Worm (Caenorhabditis elegans) whole organism, mixed stage, embryonic: Measurements from ENCODE around the gene srh-62.

Experiments
- M03D4.4 ChIP-seq: sonication (generic microtip); optimal IDR thresholded peaks from 2 replicates; lab custom pipeline; 2017; ENCODE audit warnings: mild to moderate bottlenecking, missing genetic modification characterization, missing compliant biosample characterization
- bed-3 ChIP-seq: fragments of 200-800 bp; sonication (Bioruptor generic); optimal IDR thresholded peaks from 3 replicates; lab custom pipeline; 2018; ENCODE audit warnings: mild to moderate bottlenecking, missing genetic modification characterization, moderate library complexity, missing compliant biosample characterization
- blmp-1 ChIP-seq: fragments of 150-350 bp; optimal IDR thresholded peaks from 2 replicates; lab custom pipeline; 2014; ENCODE audit warnings: missing biosample characterization, missing genetic modification characterization
- ceh-43 ChIP-seq: fragments of 200-800 bp; sonication (Bioruptor generic); optimal IDR thresholded peaks from 2 replicates; lab custom pipeline; 2018; ENCODE audit warnings: mild to moderate bottlenecking, missing genetic modification characterization, moderate library complexity, missing compliant biosample characterization
- ceh-83 ChIP-seq: fragments of 200-800 bp; sonication (Bioruptor generic); optimal IDR thresholded peaks from 2 replicates; lab custom pipeline; 2018; ENCODE audit warnings: mild to moderate bottlenecking, missing genetic modification characterization, missing compliant biosample characterization
- ces-1 ChIP-seq: fragments of 150-350 bp; optimal IDR thresholded peaks from 2 replicates; lab custom pipeline; 2014; ENCODE audit warnings: missing biosample characterization, missing genetic modification reagents, missing genetic modification characterization
- cnd-1 ChIP-seq: fragments of 200-800 bp; sonication (Bioruptor generic); optimal IDR thresholded peaks from 2 replicates; lab custom pipeline; 2018; ENCODE audit warnings: mild to moderate bottlenecking, missing genetic modification characterization, missing compliant biosample characterization
- drap-1 ChIP-seq: fragments of 200-800 bp; sonication (Bioruptor generic); optimal IDR thresholded peaks from 3 replicates; lab custom pipeline; 2018; ENCODE audit warnings: mild to moderate bottlenecking, missing genetic modification characterization, missing compliant biosample characterization
- elt-1 ChIP-seq: sonication (generic microtip); optimal IDR thresholded peaks from 2 replicates; lab custom pipeline; 2017; ENCODE audit warnings: missing genetic modification characterization, mild to moderate bottlenecking, missing compliant biosample characterization, antibody characterized with exemption, moderate library complexity, borderline replicate concordance; ENCODE audit not compliant: insufficient read depth
- flh-1 ChIP-seq: fragments of 200-800 bp; sonication (Bioruptor generic); optimal IDR thresholded peaks from 2 replicates; lab custom pipeline; 2018; ENCODE audit warnings: mild to moderate bottlenecking, missing genetic modification characterization, moderate library complexity, missing compliant biosample characterization
- ham-2 ChIP-seq: fragments of 200-800 bp; sonication (Bioruptor generic); optimal IDR thresholded peaks from 2 replicates; lab custom pipeline; 2018; ENCODE audit warnings: mild to moderate bottlenecking, missing genetic modification characterization, missing compliant biosample characterization
- hlh-1 ChIP-seq: fragments of 150-350 bp; optimal IDR thresholded peaks from 2 replicates; lab custom pipeline; 2014; ENCODE audit warnings: missing biosample characterization, missing genetic modification reagents, missing genetic modification characterization
- lin-13 ChIP-seq: fragments of 150-350 bp; optimal IDR thresholded peaks from 2 replicates; lab custom pipeline; 2014; ENCODE audit warnings: missing biosample characterization, missing genetic modification characterization
- lin-32 ChIP-seq: fragments of 200-800 bp; sonication (Bioruptor generic); optimal IDR thresholded peaks from 2 replicates; lab custom pipeline; 2018; ENCODE audit warnings: mild to moderate bottlenecking, missing genetic modification characterization, missing compliant biosample characterization
- lsy-2 ChIP-seq: fragments of 150-350 bp; optimal IDR thresholded peaks from 2 replicates; lab custom pipeline; 2014; ENCODE audit warnings: missing biosample characterization, missing genetic modification characterization
- mab-5 ChIP-seq: fragments of 150-350 bp; optimal IDR thresholded peaks from 2 replicates; lab custom pipeline; 2014; ENCODE audit warnings: missing biosample characterization, missing genetic modification characterization
- mep-1 ChIP-seq: fragments of 150-350 bp; optimal IDR thresholded peaks from 2 replicates; lab custom pipeline; 2017; ENCODE audit warnings: missing biosample characterization, missing genetic modification reagents, missing genetic modification characterization, inconsistent platforms
- mls-2 ChIP-seq: sonication (generic microtip); optimal IDR thresholded peaks from 2 replicates; lab custom pipeline; 2016; ENCODE audit warnings: mild to moderate bottlenecking, missing genetic modification characterization, moderate library complexity, missing compliant biosample characterization
- nhr-12 ChIP-seq: fragments of 150-350 bp; optimal IDR thresholded peaks from 2 replicates; lab custom pipeline; 2014; ENCODE audit warnings: missing biosample characterization, missing genetic modification characterization
- nhr-2 ChIP-seq: fragments of 150-350 bp; optimal IDR thresholded peaks from 2 replicates; lab custom pipeline; 2014; ENCODE audit warnings: missing biosample characterization, missing genetic modification characterization
- nhr-237 ChIP-seq: fragments of 150-350 bp; optimal IDR thresholded peaks from 2 replicates; lab custom pipeline; 2014; ENCODE audit warnings: missing biosample characterization, missing genetic modification characterization
- nhr-28 ChIP-seq: fragments of 150-350 bp; optimal IDR thresholded peaks from 2 replicates; lab custom pipeline; 2014; ENCODE audit warnings: missing biosample characterization, missing genetic modification characterization
- nhr-76 ChIP-seq: sonication (generic microtip); optimal IDR thresholded peaks from 2 replicates; lab custom pipeline; 2017; ENCODE audit warnings: missing biosample characterization, missing genetic modification characterization
- pha-4 ChIP-seq: fragments of 150-350 bp; optimal IDR thresholded peaks from 2 replicates; lab custom pipeline; 2018; ENCODE audit warnings: missing biosample characterization, missing genetic modification reagents, missing genetic modification characterization
- sem-2 ChIP-seq: fragments of 200-800 bp; sonication (Bioruptor generic); optimal IDR thresholded peaks from 2 replicates; lab custom pipeline; 2018; ENCODE audit warnings: mild to moderate bottlenecking, missing genetic modification characterization, missing compliant biosample characterization
- snpc-4 ChIP-seq: fragments of 150-350 bp; optimal IDR thresholded peaks from 2 replicates; lab custom pipeline; 2014; ENCODE audit warnings: missing biosample characterization, missing genetic modification characterization
- sptf-1 ChIP-seq: sonication (generic microtip); optimal IDR thresholded peaks from 2 replicates; lab custom pipeline; 2017; ENCODE audit warnings: mild to moderate bottlenecking, missing genetic modification characterization, moderate library complexity, missing compliant biosample characterization
- tbx-8 ChIP-seq: fragments of 200-800 bp; sonication (Bioruptor generic); optimal IDR thresholded peaks from 2 replicates; lab custom pipeline; 2018; ENCODE audit warnings: mild to moderate bottlenecking, missing genetic modification characterization, moderate library complexity, missing compliant biosample characterization
- unc-120 ChIP-seq: sonication (generic microtip); optimal IDR thresholded peaks from 2 replicates; lab custom pipeline; 2017; ENCODE audit warnings: missing genetic modification characterization, missing compliant biosample characterization; ENCODE audit not compliant: poor library complexity, severe bottlenecking
- unc-39 ChIP-seq: fragments of 150-350 bp; optimal IDR thresholded peaks from 2 replicates; lab custom pipeline; 2014; ENCODE audit warnings: missing biosample characterization, missing genetic modification characterization
- unc-62 ChIP-seq: fragments of 150-350 bp; optimal IDR thresholded peaks from 2 replicates; lab custom pipeline; 2014; ENCODE audit warnings: missing biosample characterization, missing genetic modification reagents, missing genetic modification characterization
- zip-8 ChIP-seq: fragments of 150-350 bp; optimal IDR thresholded peaks from 2 replicates; lab custom pipeline; 2014; ENCODE audit warnings: missing biosample characterization, missing genetic modification characterization
- ztf-11 ChIP-seq: fragments of 150-350 bp; optimal IDR thresholded peaks from 2 replicates; lab custom pipeline; 2014; ENCODE audit warnings: missing biosample characterization, missing genetic modification characterization

srh-62 gene

DNA sequence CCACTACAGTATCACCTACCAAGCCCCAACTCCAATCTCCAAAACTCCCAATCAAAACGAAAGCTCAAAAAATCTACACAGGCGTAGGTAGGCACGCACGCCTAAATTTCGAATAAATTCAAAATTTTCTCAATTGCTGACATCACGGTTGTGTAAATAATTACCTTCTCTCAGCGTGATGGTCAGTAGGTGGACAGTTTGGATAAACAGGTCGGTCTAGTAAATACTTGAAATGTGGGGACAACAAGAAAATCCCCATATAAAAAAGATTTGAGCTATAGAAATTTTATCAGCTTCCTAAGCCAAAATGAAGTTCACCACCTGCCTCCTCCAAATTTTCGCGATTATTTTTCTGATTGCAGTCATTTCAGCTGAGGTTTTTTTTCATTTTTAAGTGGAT lies 35.2 kb upstream of the srh-62 start, which contains the start of gene B0554.1:
Gene B0554.1, plus strand, starts transcription at position 301 of the 400 bp plus-strand sequence.
- no peak for TF ChIP-seq snpc-4
- no peak for TF ChIP-seq mls-2
- TF ChIP-seq nhr-237 (tag; lab: Kevin White, UChicago): no peak
- no peak for TF ChIP-seq nhr-2
- no peak for TF ChIP-seq ztf-11 (tag; lab: Kevin White, UChicago)
- TF ChIP-seq pha-4 (tag; lab: Kevin White, UChicago): no peak
- TF ChIP-seq mab-5 (tag; lab: Kevin White, UChicago): no peak
- no peak for TF ChIP-seq bed-3 (GFP tag; lab: Kevin White, UChicago)
- no peak for TF ChIP-seq sptf-1
- no peak for TF ChIP-seq drap-1 (GFP tag; lab: Kevin White, UChicago)
- no peak for TF ChIP-seq lin-32
- no peak for TF ChIP-seq nhr-76
- TF ChIP-seq blmp-1 (tag; lab: Kevin White, UChicago): no peak
- TF ChIP-seq ham-2 (GFP tag; lab: Kevin White, UChicago): no peak
- no peak for TF ChIP-seq lin-13 (tag; lab: Kevin White, UChicago)
- TF ChIP-seq cnd-1 (tag; lab: Kevin White, UChicago): no peak
- no peak for TF ChIP-seq M03D4.4 (tag; lab: Kevin White, UChicago)
- TF ChIP-seq ces-1 (GFP tag; lab: Kevin White, UChicago): no peak
- TF ChIP-seq nhr-28: no peak

ce11 chrV:433898-434297 lies 31.0 kb upstream of the srh-62 start, which contains the start of gene B0554.2:
B0554.2 (plus strand) TSS chrV:434198.
- TF ChIP-seq mep-1 (tag; lab: Kevin White, UChicago): no peak
- TF ChIP-seq unc-120 (tag; lab: Kevin White, UChicago): no peak
- TF ChIP-seq unc-62 (GFP tag; lab: Kevin White, UChicago): no peak
- TF ChIP-seq unc-39 (tag; lab: Kevin White, UChicago): no peak
- TF ChIP-seq lin-32: no peak
- no peak for TF ChIP-seq mab-5 (tag; lab: Kevin White, UChicago)
- TF ChIP-seq sem-2: no peak
- no peak for TF ChIP-seq nhr-12 (tag; lab: Kevin White, UChicago)
- TF ChIP-seq nhr-2: no peak
- no peak for TF ChIP-seq lin-13 (tag; lab: Kevin White, UChicago)
- no peak for TF ChIP-seq flh-1
- TF ChIP-seq bed-3 (GFP tag; lab: Kevin White, UChicago): no peak
- no peak for TF ChIP-seq mls-2

DNA sequence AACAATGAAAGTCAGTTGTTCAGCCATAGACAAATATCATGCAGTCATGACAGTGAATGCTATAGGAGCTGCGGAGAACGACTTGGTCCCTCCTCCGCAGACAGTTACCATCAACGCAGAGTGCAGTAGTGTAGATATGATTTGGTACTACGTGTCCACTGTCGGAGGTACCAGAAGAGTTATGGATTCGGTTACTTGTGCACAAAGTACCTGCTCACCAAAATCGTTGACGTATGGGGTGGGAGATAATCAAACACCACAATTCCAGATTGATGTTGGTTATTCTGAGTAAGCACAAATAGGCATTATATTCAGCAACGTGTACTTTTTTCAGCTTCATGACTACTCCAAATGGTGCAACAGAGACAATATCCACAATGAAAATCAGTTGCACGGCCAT lies 30.1 kb upstream of the srh-62 start:
- TF ChIP-seq nhr-237 (tag; lab: Kevin White, UChicago) (no peak), tbx-8 (GFP tag; lab: Kevin White, UChicago) (no peak), cnd-1 (tag; lab: Kevin White, UChicago) (no peak), elt-1 (no peak), pha-4 (tag; lab: Kevin White, UChicago) (no peak), ceh-43 (GFP tag; lab: Kevin White, UChicago) (no peak), ceh-83 (no peak), unc-62 (GFP tag; lab: Kevin White, UChicago) (no peak), unc-120 (tag; lab: Kevin White, UChicago) (no peak), hlh-1 (tag; lab: Kevin White, UChicago) (no peak), nhr-28 (no peak), flh-1 (no peak), drap-1 (GFP tag; lab: Kevin White, UChicago) (no peak), lsy-2 (tag; lab: Kevin White, UChicago) (no peak), ztf-11 (tag; lab: Kevin White, UChicago) (no peak), bed-3 (GFP tag; lab: Kevin White, UChicago) (no peak), lin-13 (tag; lab: Kevin White, UChicago) (no peak)

DNA sequence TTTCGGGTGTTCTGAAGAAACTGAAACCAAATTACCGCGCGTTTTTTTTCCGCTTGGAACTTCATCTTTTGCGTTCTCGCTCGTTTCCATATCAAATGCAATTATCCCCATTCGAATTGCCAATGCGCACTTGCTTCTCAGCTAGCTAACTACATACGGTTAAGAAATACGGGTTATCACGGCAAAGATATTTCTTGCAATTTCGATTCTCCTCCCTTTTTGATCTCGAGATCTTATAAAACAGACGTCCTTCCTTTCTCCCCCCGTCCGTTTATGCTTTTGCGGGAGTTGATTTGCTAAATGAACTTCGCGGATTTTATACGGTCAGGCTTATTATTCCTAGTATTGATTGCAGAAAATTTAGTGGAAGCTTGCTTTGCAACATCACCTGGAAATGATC lies 25.9 kb upstream of the srh-62 start, which contains the start of gene B0554.4:
Gene B0554.4, plus strand, starts transcription at position 301 of the 400 bp plus-strand sequence.
- no peak for TF ChIP-seq tbx-8 (GFP tag; lab: Kevin White, UChicago)
- no peak for TF ChIP-seq drap-1 (GFP tag; lab: Kevin White, UChicago)
- no peak for TF ChIP-seq ztf-11 (tag; lab: Kevin White, UChicago)
- TF ChIP-seq lin-32: no peak
- TF ChIP-seq nhr-28: no peak
- no peak for TF ChIP-seq nhr-76
- no peak for TF ChIP-seq elt-1
- TF ChIP-seq zip-8: no peak
- no peak for TF ChIP-seq unc-62 (GFP tag; lab: Kevin White, UChicago)
- TF ChIP-seq blmp-1 (tag; lab: Kevin White, UChicago): no peak
- TF ChIP-seq mls-2: no peak
- no peak for TF ChIP-seq ceh-43 (GFP tag; lab: Kevin White, UChicago)
- TF ChIP-seq mab-5 (tag; lab: Kevin White, UChicago): no peak
- TF ChIP-seq hlh-1 (tag; lab: Kevin White, UChicago): no peak
- TF ChIP-seq sem-2: no peak
- TF ChIP-seq unc-120 (tag; lab: Kevin White, UChicago): no peak
- no peak for TF ChIP-seq pha-4 (tag; lab: Kevin White, UChicago)
- no peak for TF ChIP-seq flh-1
